Worm (Caenorhabditis elegans) whole organism, mixed stage, embryonic: ENCODE measurements around the gene B0457.2.

Source experiments
- ces-1 ChIP-seq: fragments of 150-350 bp; optimal IDR thresholded peaks from 2 replicates; lab custom pipeline; 2014; ENCODE audit warnings: missing biosample characterization, missing genetic modification reagents, missing genetic modification characterization
- flh-1 ChIP-seq: fragments of 200-800 bp; sonication (Bioruptor generic); optimal IDR thresholded peaks from 2 replicates; lab custom pipeline; 2018; ENCODE audit warnings: mild to moderate bottlenecking, missing genetic modification characterization, moderate library complexity, missing compliant biosample characterization
- lin-13 ChIP-seq: fragments of 150-350 bp; optimal IDR thresholded peaks from 2 replicates; lab custom pipeline; 2014; ENCODE audit warnings: missing biosample characterization, missing genetic modification characterization
- nhr-12 ChIP-seq: fragments of 150-350 bp; optimal IDR thresholded peaks from 2 replicates; lab custom pipeline; 2014; ENCODE audit warnings: missing biosample characterization, missing genetic modification characterization
- nhr-237 ChIP-seq: fragments of 150-350 bp; optimal IDR thresholded peaks from 2 replicates; lab custom pipeline; 2014; ENCODE audit warnings: missing biosample characterization, missing genetic modification characterization
- nhr-28 ChIP-seq: fragments of 150-350 bp; optimal IDR thresholded peaks from 2 replicates; lab custom pipeline; 2014; ENCODE audit warnings: missing biosample characterization, missing genetic modification characterization
- nhr-76 ChIP-seq: sonication (generic microtip); optimal IDR thresholded peaks from 2 replicates; lab custom pipeline; 2017; ENCODE audit warnings: missing biosample characterization, missing genetic modification characterization
- pha-4 ChIP-seq: fragments of 150-350 bp; optimal IDR thresholded peaks from 2 replicates; lab custom pipeline; 2018; ENCODE audit warnings: missing biosample characterization, missing genetic modification reagents, missing genetic modification characterization
- snpc-4 ChIP-seq: fragments of 150-350 bp; optimal IDR thresholded peaks from 2 replicates; lab custom pipeline; 2014; ENCODE audit warnings: missing biosample characterization, missing genetic modification characterization
- unc-62 ChIP-seq: fragments of 150-350 bp; optimal IDR thresholded peaks from 2 replicates; lab custom pipeline; 2014; ENCODE audit warnings: missing biosample characterization, missing genetic modification reagents, missing genetic modification characterization

ce11 chrII:8948640-8949039 is 22.3 kb upstream of the B0457.2 start:
- no peak for TF ChIP-seq flh-1 (GFP tag; lab: Kevin White, UChicago)
- no peak for TF ChIP-seq nhr-76 (tag; lab: Kevin White, UChicago)
- TF ChIP-seq nhr-28 (tag; lab: Kevin White, UChicago) = no peak
- TF ChIP-seq nhr-12 (tag; lab: Kevin White, UChicago) = no peak
- TF ChIP-seq nhr-237 (tag; lab: Kevin White, UChicago) = no peak
- no peak for TF ChIP-seq pha-4
- no peak for TF ChIP-seq snpc-4 (tag; lab: Kevin White, UChicago)
- TF ChIP-seq lin-13 = no peak
- no peak for TF ChIP-seq unc-62
- peak; percentile 52 for TF ChIP-seq ces-1
